Fruit fly (Drosophila melanogaster) whole organism, embryonic: ENCODE measurements around the gene CG10621.

Source experiments
- Atf3 ChIP-seq: fragments of 200-800 bp; sonication (Bioruptor generic); optimal IDR thresholded peaks from 3 replicates; lab custom pipeline; 2016; ENCODE audit warnings: missing biosample characterization, missing genetic modification characterization
- Awh ChIP-seq: fragments of 200-800 bp; sonication (Bioruptor generic); IDR thresholded peaks from 2 replicates; pipeline ENCODE4, ENCODE4 v1.3.6; 2022; ENCODE audit warnings: missing biosample characterization, missing genetic modification characterization
- B-H1 ChIP-seq: fragments of 200-800 bp; sonication (Bioruptor generic); IDR thresholded peaks from 3 replicates; pipeline ENCODE4 v1.3.6; 2022; ENCODE audit warnings: missing biosample characterization, missing genetic modification characterization
- CG10274 ChIP-seq: fragments of 200-800 bp; sonication (Bioruptor generic); optimal IDR thresholded peaks from 3 replicates; lab custom pipeline; 2017; ENCODE audit warnings: missing biosample characterization, mild to moderate bottlenecking, missing genetic modification characterization
- CG10462 ChIP-seq: fragments of 200-800 bp; sonication (Bioruptor generic); optimal IDR thresholded peaks from 2 replicates; lab custom pipeline; 2016; ENCODE audit warnings: missing biosample characterization, missing genetic modification characterization
- CG10565 ChIP-seq: fragments of 200-800 bp; sonication (Bioruptor generic); optimal IDR thresholded peaks from 3 replicates; lab custom pipeline; 2016; ENCODE audit warnings: missing biosample characterization, mild to moderate bottlenecking, missing genetic modification characterization
- CG11696 ChIP-seq: fragments of 200-800 bp; sonication (Bioruptor generic); IDR thresholded peaks from 2 replicates; pipeline ENCODE4 v1.3.6; 2022; ENCODE audit warnings: missing biosample characterization, missing genetic modification characterization
- CG12236 ChIP-seq: fragments of 200-800 bp; sonication (Bioruptor generic); optimal IDR thresholded peaks from 2 replicates; lab custom pipeline; 2016; ENCODE audit warnings: missing biosample characterization, missing genetic modification characterization
- CG13296 ChIP-seq: fragments of 200-800 bp; sonication (Bioruptor generic); optimal IDR thresholded peaks from 3 replicates; lab custom pipeline; 2018; ENCODE audit warnings: missing biosample characterization, mild to moderate bottlenecking, missing genetic modification characterization
- CG1529 ChIP-seq: fragments of 200-800 bp; sonication (Bioruptor generic); optimal IDR thresholded peaks from 3 replicates; lab custom pipeline; 2018; ENCODE audit warnings: missing biosample characterization, missing genetic modification characterization
- CG15696 ChIP-seq: fragments of 200-800 bp; sonication (Bioruptor generic); optimal IDR thresholded peaks from 2 replicates; lab custom pipeline; 2019; ENCODE audit warnings: missing biosample characterization, mild to moderate bottlenecking, missing genetic modification characterization, moderate library complexity
- CG17359 ChIP-seq: fragments of 200-800 bp; sonication (Bioruptor generic); optimal IDR thresholded peaks from 3 replicates; lab custom pipeline; 2018; ENCODE audit warnings: missing biosample characterization, mild to moderate bottlenecking, missing genetic modification characterization, moderate library complexity
- CG17802 ChIP-seq: fragments of 200-800 bp; sonication (Bioruptor generic); optimal IDR thresholded peaks from 2 replicates; lab custom pipeline; 2018; ENCODE audit warnings: missing biosample characterization, mild to moderate bottlenecking, missing genetic modification characterization, moderate library complexity
- CG2116 ChIP-seq: fragments of 200-800 bp; sonication (Bioruptor generic); optimal IDR thresholded peaks from 3 replicates; lab custom pipeline; 2018; ENCODE audit warnings: missing biosample characterization, mild to moderate bottlenecking, missing genetic modification characterization
- CG30020 ChIP-seq: fragments of 200-800 bp; optimal IDR thresholded peaks from 2 replicates; lab custom pipeline; 2019; ENCODE audit warnings: missing biosample characterization, mild to moderate bottlenecking, missing genetic modification characterization, moderate library complexity
- CG31224 ChIP-seq: fragments of 200-800 bp; sonication (Bioruptor generic); IDR thresholded peaks from 2 replicates; pipeline ENCODE4 v1.3.6; 2022; ENCODE audit warnings: missing biosample characterization, missing genetic modification characterization
- CG32532 ChIP-seq: fragments of 200-800 bp; sonication (Bioruptor generic); IDR thresholded peaks from 2 replicates; pipeline ENCODE4 v1.3.6; 2022; ENCODE audit warnings: missing biosample characterization, missing genetic modification characterization
- CG34422 ChIP-seq: fragments of 200-800 bp; sonication (Bioruptor generic); IDR thresholded peaks from 3 replicates; pipeline ENCODE4 v1.3.6; 2022; ENCODE audit warnings: missing biosample characterization, missing genetic modification characterization
- CG4282 ChIP-seq: fragments of 200-800 bp; sonication (Bioruptor generic); optimal IDR thresholded peaks from 2 replicates; lab custom pipeline; 2016; ENCODE audit warnings: missing biosample characterization, missing genetic modification characterization
- CG4820 ChIP-seq: fragments of 200-800 bp; sonication (Bioruptor generic); optimal IDR thresholded peaks from 3 replicates; lab custom pipeline; 2016; ENCODE audit warnings: missing biosample characterization, missing genetic modification characterization
- CG6254 ChIP-seq: fragments of 200-800 bp; sonication (Bioruptor generic); optimal IDR thresholded peaks from 3 replicates; lab custom pipeline; 2017; ENCODE audit warnings: mild to moderate bottlenecking, missing biosample characterization, missing genetic modification reagents, missing genetic modification characterization
- CG7556 ChIP-seq: fragments of 200-800 bp; sonication (Bioruptor generic); optimal IDR thresholded peaks from 2 replicates; lab custom pipeline; 2017; ENCODE audit warnings: missing biosample characterization, mild to moderate bottlenecking, missing genetic modification characterization
- CG7963 ChIP-seq: fragments of 200-800 bp; sonication (Bioruptor generic); IDR thresholded peaks from 3 replicates; pipeline ENCODE4 v1.3.6; 2022; ENCODE audit warnings: missing biosample characterization, missing genetic modification characterization; ENCODE audit not compliant: partially characterized antibody
- CG8765 ChIP-seq: fragments of 200-800 bp; sonication (Bioruptor generic); IDR thresholded peaks from 2 replicates; pipeline ENCODE4 v1.3.6; 2022; ENCODE audit warnings: missing biosample characterization, missing genetic modification characterization
- CG9797 ChIP-seq: fragments of 200-800 bp; sonication (Bioruptor generic); optimal IDR thresholded peaks from 3 replicates; lab custom pipeline; 2018; ENCODE audit warnings: missing biosample characterization, mild to moderate bottlenecking, missing genetic modification characterization
- CG9876 ChIP-seq: fragments of 200-800 bp; sonication (Bioruptor generic); optimal IDR thresholded peaks from 2 replicates; lab custom pipeline; 2016; ENCODE audit warnings: missing biosample characterization, missing genetic modification characterization
- D ChIP-seq, 2 experiments: fragments of 200-800 bp in 1 of 2; fragments of >200 bp in 1 of 2; sonication (Bioruptor generic) in 1 of 2; optimal IDR thresholded peaks; 2 replicates in 1 of 2; 3 replicates in 1 of 2; lab custom pipeline; 2017; ENCODE audit warnings: mild to moderate bottlenecking in 1 of 2, missing biosample characterization in 1 of 2, missing genetic modification characterization in 1 of 2, missing genetic modification reagents in 1 of 2
- D19A ChIP-seq: fragments of 200-800 bp; optimal IDR thresholded peaks from 3 replicates; lab custom pipeline; 2019; ENCODE audit warnings: missing biosample characterization, mild to moderate bottlenecking, missing genetic modification characterization, moderate library complexity
- H2.0 ChIP-seq: fragments of 200-800 bp; sonication (Bioruptor generic); IDR thresholded peaks from 2 replicates; pipeline ENCODE4 v1.3.6; 2022; ENCODE audit warnings: missing biosample characterization, missing genetic modification characterization
- Max ChIP-seq: fragments of 200-800 bp; sonication (Bioruptor generic); optimal IDR thresholded peaks from 2 replicates; lab custom pipeline; 2016; ENCODE audit warnings: missing biosample characterization, mild to moderate bottlenecking, missing genetic modification characterization
- Side ChIP-seq: fragments of 200-800 bp; sonication (Bioruptor generic); optimal IDR thresholded peaks from 2 replicates; lab custom pipeline; 2016; ENCODE audit warnings: missing biosample characterization, missing genetic modification characterization
- Sry-δ ChIP-seq: fragments of 200-800 bp; sonication (Bioruptor generic); optimal IDR thresholded peaks from 2 replicates; lab custom pipeline; 2016; ENCODE audit warnings: missing biosample characterization, missing genetic modification characterization
- Stat92E ChIP-seq, 3 experiments: fragments of >200 bp in 2 of 3; fragments of 200-800 bp in 1 of 3; sonication (Bioruptor generic) in 1 of 3; optimal IDR thresholded peaks; 2 replicates each; lab custom pipeline; 2017 to 2019; ENCODE audit warnings: missing biosample characterization in 3 of 3, missing genetic modification characterization in 3 of 3, mild to moderate bottlenecking in 1 of 3, moderate library complexity in 1 of 3
- Usf ChIP-seq: fragments of 200-800 bp; sonication (Bioruptor generic); optimal IDR thresholded peaks from 2 replicates; lab custom pipeline; 2017; ENCODE audit warnings: missing genotype, missing biosample characterization, missing genetic modification characterization
- bab2 ChIP-seq: fragments of 200-800 bp; sonication (Bioruptor generic); optimal IDR thresholded peaks from 2 replicates; lab custom pipeline; 2016; ENCODE audit warnings: missing biosample characterization, missing genetic modification characterization
- caup ChIP-seq: fragments of 200-800 bp; sonication (Bioruptor generic); optimal IDR thresholded peaks from 3 replicates; lab custom pipeline; 2017; ENCODE audit warnings: missing biosample characterization, mild to moderate bottlenecking, missing genetic modification characterization, moderate library complexity; ENCODE audit not compliant: severe bottlenecking
- cwo ChIP-seq: fragments of 200-800 bp; sonication (Bioruptor generic); optimal IDR thresholded peaks from 3 replicates; lab custom pipeline; 2017; ENCODE audit warnings: missing biosample characterization, missing genetic modification characterization, mild to moderate bottlenecking, moderate library complexity, missing genetic modification reagents
- dmrt11E ChIP-seq: fragments of 200-800 bp; sonication (Bioruptor generic); optimal IDR thresholded peaks from 3 replicates; lab custom pipeline; 2018; ENCODE audit warnings: missing biosample characterization, mild to moderate bottlenecking, missing genetic modification characterization, moderate library complexity
- emc ChIP-seq: fragments of 200-800 bp; sonication (Bioruptor generic); optimal IDR thresholded peaks from 2 replicates; lab custom pipeline; 2016; ENCODE audit warnings: missing biosample characterization, missing genetic modification characterization
- ems ChIP-seq: fragments of 200-800 bp; sonication (Bioruptor generic); optimal IDR thresholded peaks from 3 replicates; lab custom pipeline; 2016; ENCODE audit warnings: missing biosample characterization, missing genetic modification characterization
- eyg ChIP-seq: fragments of 200-800 bp; sonication (Bioruptor generic); optimal IDR thresholded peaks from 3 replicates; lab custom pipeline; 2016; ENCODE audit warnings: missing biosample characterization, missing genetic modification characterization
- gsb ChIP-seq: fragments of 200-800 bp; sonication (Bioruptor generic); IDR thresholded peaks from 2 replicates; pipeline ENCODE4 v1.3.6; 2022; ENCODE audit warnings: missing biosample characterization, missing genetic modification characterization
- her ChIP-seq: fragments of 200-800 bp; sonication (Bioruptor generic); optimal IDR thresholded peaks from 2 replicates; lab custom pipeline; 2016; ENCODE audit warnings: missing biosample characterization, missing genetic modification characterization
- jigr1 ChIP-seq: fragments of 200-800 bp; sonication (Bioruptor generic); IDR thresholded peaks from 3 replicates; pipeline ENCODE4 v1.3.6; 2022; ENCODE audit warnings: missing biosample characterization, missing genetic modification characterization
- nmo ChIP-seq: fragments of 200-800 bp; sonication (Bioruptor generic); optimal IDR thresholded peaks from 2 replicates; lab custom pipeline; 2018; ENCODE audit warnings: missing biosample characterization, mild to moderate bottlenecking, missing genetic modification characterization, moderate library complexity
- onecut ChIP-seq: fragments of 200-800 bp; sonication (Bioruptor generic); IDR thresholded peaks from 2 replicates; pipeline ENCODE4 v1.3.6; 2022; ENCODE audit warnings: missing biosample characterization, missing genetic modification characterization
- pum ChIP-seq: fragments of 200-800 bp; sonication (Bioruptor generic); optimal IDR thresholded peaks from 2 replicates; lab custom pipeline; 2016; ENCODE audit warnings: missing biosample characterization, missing genetic modification characterization
- salm ChIP-seq: fragments of 200-800 bp; sonication (Bioruptor generic); optimal IDR thresholded peaks from 2 replicates; lab custom pipeline; 2018; ENCODE audit warnings: missing biosample characterization, mild to moderate bottlenecking, missing genetic modification characterization
- sna ChIP-seq: fragments of 200-800 bp; sonication (Bioruptor generic); IDR thresholded peaks from 2 replicates; pipeline ENCODE4 v1.3.6; 2022; ENCODE audit warnings: missing biosample characterization, missing genetic modification characterization; ENCODE audit not compliant: partially characterized antibody
- vnd ChIP-seq: fragments of 200-800 bp; sonication (Bioruptor generic); IDR thresholded peaks from 3 replicates; pipeline ENCODE4 v1.3.6; 2022; ENCODE audit warnings: missing biosample characterization, missing genetic modification characterization; ENCODE audit not compliant: partially characterized antibody

CG10621 gene

dm6 chr2L:19002959-19003371 lies 48.7 kb upstream of the CG10621 start, which contains the start of gene CG31793 (continued):
- TF ChIP-seq B-H1 (GFP tag; lab: Robert Waterston, UW): no peak; the same call in 2 of the 3 replicates
- peak; percentile 30 for TF ChIP-seq nmo (GFP tag; lab: Kevin White, UChicago)
- TF ChIP-seq bab2 (GFP tag; lab: Kevin White, UChicago): no peak
- TF ChIP-seq dmrt11E (tag; lab: Kevin White, UChicago): no peak
- peak; percentile 4 for TF ChIP-seq CG30020 (tag; lab: Kevin White, UChicago)
- TF ChIP-seq Stat92E (GFP tag; optimal IDR thresholded peaks at IDR 0.05; lab: Kevin White, UChicago): no peak
- no peak for TF ChIP-seq Atf3 (GFP tag; lab: Kevin White, UChicago)
- no peak for TF ChIP-seq CG4282
- TF ChIP-seq CG31224: no peak
- TF ChIP-seq caup: peak; percentile 55
- 0 out of 2 replicates have a peak, but pooled peaks have one; percentile 22 for TF ChIP-seq H2.0 (GFP tag; lab: Robert Waterston, UW)
- TF ChIP-seq ems (GFP tag; lab: Kevin White, UChicago): no peak
- TF ChIP-seq salm (tag; lab: Kevin White, UChicago): no peak
- no peak for TF ChIP-seq CG10565 (GFP tag; lab: Kevin White, UChicago)
- TF ChIP-seq CG17802 (tag; lab: Kevin White, UChicago): no peak
- TF ChIP-seq CG32532 (GFP tag; lab: Robert Waterston, UW): peak; percentile 71; the same call in 1 of the 2 replicates
- TF ChIP-seq jigr1 (GFP tag; lab: Robert Waterston, UW): no peak
- TF ChIP-seq CG7963 (GFP tag; lab: Robert Waterston, UW): no peak
- peak; percentile 1 for TF ChIP-seq CG2116 (GFP tag; lab: Kevin White, UChicago)
- no peak for TF ChIP-seq pum (GFP tag; lab: Kevin White, UChicago)
- TF ChIP-seq Usf (GFP tag; lab: Kevin White, UChicago): no peak
- TF ChIP-seq vnd (GFP tag; lab: Robert Waterston, UW): 0 out of 3 replicates have a peak, but pooled peaks have one; percentile 42
- no peak for TF ChIP-seq Side (GFP tag; lab: Kevin White, UChicago)
- no peak for TF ChIP-seq her
- TF ChIP-seq CG9876 (GFP tag; lab: Kevin White, UChicago): no peak
- no peak for TF ChIP-seq CG15696
- no peak for TF ChIP-seq CG12236 (GFP tag; lab: Kevin White, UChicago)
- no peak for TF ChIP-seq D (optimal IDR thresholded peaks at IDR 0.05; lab: Kevin White, UChicago)
- no peak for TF ChIP-seq D (GFP tag; optimal IDR thresholded peaks at IDR 0.05; lab: Kevin White, UChicago)
- no peak for TF ChIP-seq CG9797 (GFP tag; lab: Kevin White, UChicago)
- TF ChIP-seq sna (GFP tag; lab: Robert Waterston, UW): no peak
- no peak for TF ChIP-seq CG10462 (GFP tag; lab: Kevin White, UChicago)
- TF ChIP-seq Sry-δ (GFP tag; lab: Kevin White, UChicago): no peak
- TF ChIP-seq Awh (GFP tag; lab: Robert Waterston, UW): no peak
- TF ChIP-seq CG10274 (GFP tag; lab: Kevin White, UChicago): no peak
- TF ChIP-seq emc (GFP tag; lab: Kevin White, UChicago): no peak
- no peak for TF ChIP-seq eyg (GFP tag; lab: Kevin White, UChicago)
- TF ChIP-seq CG34422 (GFP tag; lab: Robert Waterston, UW): peak; percentile 42; the same call in 1 of the 3 replicates
- TF ChIP-seq Max (GFP tag; lab: Kevin White, UChicago): no peak
- TF ChIP-seq onecut (GFP tag; lab: Robert Waterston, UW): no peak
- 0 out of 2 replicates have a peak, but pooled peaks have one; percentile 27 for TF ChIP-seq CG11696
- no peak for TF ChIP-seq CG8765 (GFP tag; lab: Robert Waterston, UW)
- peak; percentile 52 for TF ChIP-seq CG17359 (tag; lab: Kevin White, UChicago)
- TF ChIP-seq cwo (GFP tag; lab: Kevin White, UChicago): peak; percentile 73
- peak; percentile 72 for TF ChIP-seq CG7556
- TF ChIP-seq CG1529 (GFP tag; lab: Kevin White, UChicago): no peak
- no peak for TF ChIP-seq CG6254
- TF ChIP-seq gsb (GFP tag; lab: Robert Waterston, UW): no peak; the same call in 1 of the 2 replicates
- peak; percentile 62 for TF ChIP-seq D19A
- no peak for TF ChIP-seq CG4820 (GFP tag; lab: Kevin White, UChicago)
- peak; percentile 76 for TF ChIP-seq CG13296 (GFP tag; lab: Kevin White, UChicago)
